Fruit fly (Drosophila melanogaster): ENCODE data around the gene Ubc7.

Gene Ubc7

dm6 chrX:16575097-16575496 is 18.4 kb upstream of the Ubc7 start:
- TF ChIP-seq gl (tag; optimal IDR thresholded peaks at IDR 0.05) (no peak), CG32121 (GFP tag; IDR thresholded peaks at IDR 0.05) (0 out of 2 replicates have a peak, but pooled peaks have one; percentile 12), CG34367 (tag; optimal IDR thresholded peaks at IDR 0.05) (no peak)

dm6 chrX:16579978-16580377 is 13.5 kb upstream of the Ubc7 start:
- no peak for TF ChIP-seq fd96Ca (GFP tag; IDR thresholded peaks at IDR 0.05)
- peak; percentile 48 for TF ChIP-seq CG8159 (tag; optimal IDR thresholded peaks at IDR 0.05)
- no peak for TF ChIP-seq EcR (GFP tag; optimal IDR thresholded peaks at IDR 0.05)
- peak; percentile 11 for TF ChIP-seq CG17806 (tag; optimal IDR thresholded peaks at IDR 0.05)
- peak; percentile 22 for TF ChIP-seq CG9948 (tag; optimal IDR thresholded peaks at IDR 0.05)
- TF ChIP-seq D1 (tag; optimal IDR thresholded peaks at IDR 0.05): no peak
- no peak for TF ChIP-seq Pif1B (GFP tag; optimal IDR thresholded peaks at IDR 0.05)
- no peak for TF ChIP-seq CG4496 (GFP tag; IDR thresholded peaks at IDR 0.05)
- TF ChIP-seq CG14655 (GFP tag; optimal IDR thresholded peaks at IDR 0.05): peak; percentile 23
- peak; percentile 26 for TF ChIP-seq CG15710 (tag; optimal IDR thresholded peaks at IDR 0.05)
- TF ChIP-seq CG8301 (tag; optimal IDR thresholded peaks at IDR 0.05): peak; percentile 8
- no peak for TF ChIP-seq rn (GFP tag; IDR thresholded peaks at IDR 0.05)

DNA sequence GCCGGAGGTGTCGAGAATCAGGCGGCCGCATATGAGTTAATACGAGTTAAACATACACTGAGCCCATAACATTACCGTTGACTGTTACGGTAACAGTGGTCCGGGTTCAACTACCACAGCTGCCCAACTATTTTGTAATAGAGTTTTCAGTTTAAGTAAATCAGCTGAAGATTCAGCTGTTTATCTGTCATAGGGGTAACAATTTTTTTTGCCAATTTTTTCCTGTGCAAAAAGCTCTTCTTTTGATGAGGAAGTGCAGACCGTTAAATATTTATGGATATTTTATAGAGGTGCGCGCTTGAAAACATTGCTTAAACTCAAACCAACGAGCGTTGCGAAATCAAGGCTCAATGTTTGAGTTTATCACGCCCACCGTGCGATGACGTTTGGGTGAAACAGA is 11.8 kb upstream of the Ubc7 start:
- no peak for TF ChIP-seq CG15710 (tag; optimal IDR thresholded peaks at IDR 0.05)
- peak; percentile 29 for TF ChIP-seq CG14655 (GFP tag; optimal IDR thresholded peaks at IDR 0.05)
- TF ChIP-seq CG17806 (tag; optimal IDR thresholded peaks at IDR 0.05): no peak
- TF ChIP-seq CG12605 (GFP tag; IDR thresholded peaks at IDR 0.05): no peak
- no peak for TF ChIP-seq Ets98B (GFP tag; IDR thresholded peaks at IDR 0.05)
- TF ChIP-seq fd96Ca (GFP tag; IDR thresholded peaks at IDR 0.05): no peak; the same call in 2 of the 3 replicates

- no peak for TF ChIP-seq CG14655 (GFP tag; optimal IDR thresholded peaks at IDR 0.05)
- TF ChIP-seq EcR (GFP tag; optimal IDR thresholded peaks at IDR 0.05): no peak
- TF ChIP-seq CG4496 (GFP tag; IDR thresholded peaks at IDR 0.05): 0 out of 3 replicates have a peak, but pooled peaks have one; percentile 6
- no peak for TF ChIP-seq rn (GFP tag; IDR thresholded peaks at IDR 0.05)
- TF ChIP-seq CG8301 (tag; optimal IDR thresholded peaks at IDR 0.05): no peak
- TF ChIP-seq CG34367 (tag; optimal IDR thresholded peaks at IDR 0.05): no peak
- no peak for TF ChIP-seq CG15710 (tag; optimal IDR thresholded peaks at IDR 0.05)
- TF ChIP-seq Pif1A (GFP tag; optimal IDR thresholded peaks at IDR 0.05): no peak
These were observed 11.3 kb upstream of the Ubc7 start for dm6 chrX:16582145-16582544.

- TF ChIP-seq CG13204 (GFP tag; optimal IDR thresholded peaks at IDR 0.05) (no peak), Pif1A (GFP tag; optimal IDR thresholded peaks at IDR 0.05) (no peak), CG32121 (GFP tag; IDR thresholded peaks at IDR 0.05) (peak; percentile 54; the same call in 1 of the 2 replicates), CG14655 (GFP tag; optimal IDR thresholded peaks at IDR 0.05) (peak; percentile 42), fd96Ca (GFP tag; IDR thresholded peaks at IDR 0.05) (no peak), Snoo (tag; optimal IDR thresholded peaks at IDR 0.05) (no peak), Ets98B (GFP tag; IDR thresholded peaks at IDR 0.05) (peak; percentile 47), CG10348 (GFP tag; IDR thresholded peaks at IDR 0.05) (no peak), Pif1B (GFP tag; optimal IDR thresholded peaks at IDR 0.05) (no peak), CG8301 (tag; optimal IDR thresholded peaks at IDR 0.05) (peak; percentile 4), rn (GFP tag; IDR thresholded peaks at IDR 0.05) (no peak), CG9948 (tag; optimal IDR thresholded peaks at IDR 0.05) (no peak), CG12605 (GFP tag; IDR thresholded peaks at IDR 0.05) (peak; percentile 33; the same call in 1 of the 2 replicates)
These were observed 9.7 kb upstream of the Ubc7 start for dm6 chrX:16583730-16584129.

DNA sequence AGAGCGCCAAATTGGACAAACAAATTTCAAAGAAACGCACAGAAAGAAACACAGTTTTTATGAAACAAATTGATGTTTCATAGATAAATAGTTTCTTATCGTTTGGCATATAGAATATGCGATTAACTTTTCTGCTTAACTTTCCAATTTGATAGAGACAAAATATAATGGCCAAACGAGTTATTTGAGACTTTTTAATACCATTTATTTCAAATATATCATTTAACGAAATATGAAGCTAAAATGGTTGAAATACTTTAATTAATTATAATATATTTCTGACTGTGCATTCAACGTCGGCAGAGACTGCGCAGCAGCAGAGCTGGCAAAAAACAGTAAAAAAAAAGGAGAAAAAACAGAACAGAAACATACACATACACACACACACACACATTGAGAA is 7.9 kb upstream of the Ubc7 start:
- TF ChIP-seq fd96Ca (GFP tag; IDR thresholded peaks at IDR 0.05) (no peak), CG17806 (tag; optimal IDR thresholded peaks at IDR 0.05) (peak; percentile 15), CG12605 (GFP tag; IDR thresholded peaks at IDR 0.05) (no peak), CG9948 (tag; optimal IDR thresholded peaks at IDR 0.05) (peak; percentile 24), Snoo (tag; optimal IDR thresholded peaks at IDR 0.05) (no peak), CG34367 (tag; optimal IDR thresholded peaks at IDR 0.05) (no peak), Ets98B (GFP tag; IDR thresholded peaks at IDR 0.05) (no peak), D1 (tag; optimal IDR thresholded peaks at IDR 0.05) (no peak), EcR (GFP tag; optimal IDR thresholded peaks at IDR 0.05) (no peak), CG10348 (GFP tag; IDR thresholded peaks at IDR 0.05) (no peak), CG14655 (GFP tag; optimal IDR thresholded peaks at IDR 0.05) (peak; percentile 43), gl (tag; optimal IDR thresholded peaks at IDR 0.05) (no peak), CG15710 (tag; optimal IDR thresholded peaks at IDR 0.05) (peak; percentile 9), rn (GFP tag; IDR thresholded peaks at IDR 0.05) (no peak), CG4496 (GFP tag; IDR thresholded peaks at IDR 0.05) (0 out of 3 replicates have a peak, but pooled peaks have one; percentile 37), CG8301 (tag; optimal IDR thresholded peaks at IDR 0.05) (peak; percentile 35), Pif1A (GFP tag; optimal IDR thresholded peaks at IDR 0.05) (no peak), CG13204 (GFP tag; optimal IDR thresholded peaks at IDR 0.05) (no peak), CG32121 (GFP tag; IDR thresholded peaks at IDR 0.05) (peak; percentile 67), Pif1B (GFP tag; optimal IDR thresholded peaks at IDR 0.05) (peak; percentile 18), CG8159 (tag; optimal IDR thresholded peaks at IDR 0.05) (peak; percentile 40)
